Worm (Caenorhabditis elegans) whole organism, midembryonic: ENCODE results near the gene C10A4.9.

Experiments used
- T22C8.4 ChIP-seq: fragments of 200-800 bp; sonication (Bioruptor generic); IDR thresholded peaks from 2 replicates; pipeline ENCODE4 v1.3.6; 2022; ENCODE audit warnings: missing genetic modification characterization, missing compliant biosample characterization
- cog-1 ChIP-seq: sonication (generic microtip); optimal IDR thresholded peaks from 2 replicates; lab custom pipeline; 2016; ENCODE audit warnings: missing genetic modification characterization, missing compliant biosample characterization
- flt-1 ChIP-seq: fragments of 200-800 bp; sonication (Bioruptor generic); IDR thresholded peaks from 2 replicates; pipeline ENCODE4 v1.3.6; 2022; ENCODE audit warnings: missing genetic modification characterization, missing compliant biosample characterization
- klf-2 ChIP-seq: fragments of 200-800 bp; sonication (Bioruptor generic); conservative IDR thresholded peaks from 2 replicates; pipeline ENCODE4 v1.3.6; 2022; ENCODE audit warnings: missing genetic modification reagents, missing genetic modification characterization, missing compliant biosample characterization
- med-1 ChIP-seq: sonication (generic microtip); optimal IDR thresholded peaks from 2 replicates; lab custom pipeline; 2017; ENCODE audit warnings: missing genetic modification characterization, mild to moderate bottlenecking, missing compliant biosample characterization, antibody characterized with exemption, missing genetic modification reagents; ENCODE audit not compliant: insufficient read depth
- ref-1 ChIP-seq: fragments of 200-800 bp; sonication (Bioruptor generic); conservative IDR thresholded peaks from 2 replicates; pipeline ENCODE4 v1.3.6; 2022; ENCODE audit warnings: missing genetic modification reagents, missing genetic modification characterization, missing compliant biosample characterization
- tab-1 ChIP-seq: fragments of 200-800 bp; sonication (Bioruptor generic); IDR thresholded peaks from 2 replicates; pipeline ENCODE4 v1.3.6; 2022; ENCODE audit warnings: missing genetic modification characterization, missing compliant biosample characterization
- ztf-23 ChIP-seq: fragments of 200-800 bp; sonication (Bioruptor generic); IDR thresholded peaks from 2 replicates; pipeline ENCODE4 v1.3.6; 2022; ENCODE audit warnings: missing genetic modification reagents, missing genetic modification characterization, missing compliant biosample characterization
- ztf-29 ChIP-seq: fragments of 200-800 bp; sonication (Bioruptor generic); IDR thresholded peaks from 2 replicates; pipeline ENCODE4 v1.3.6; 2022; ENCODE audit warnings: missing genetic modification reagents, missing genetic modification characterization, missing compliant biosample characterization

Gene C10A4.9

DNA sequence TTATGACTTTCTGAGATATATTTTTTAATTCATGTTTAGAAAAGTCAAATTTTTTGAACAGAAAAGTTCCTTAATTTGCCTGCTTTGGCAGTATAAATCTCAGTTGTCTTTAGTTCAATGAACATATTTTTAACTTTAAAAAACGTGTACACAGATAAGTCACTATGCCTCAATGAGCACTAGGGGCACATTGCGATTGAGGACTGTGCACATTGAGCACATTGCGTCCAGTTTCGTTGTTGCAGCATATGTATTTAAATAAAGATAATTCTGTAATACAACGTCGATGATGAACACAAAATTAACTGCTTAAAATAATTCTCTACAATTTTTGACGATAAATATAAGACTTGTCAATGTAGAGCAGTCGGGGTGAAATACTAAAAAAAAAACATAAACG is 12.9 kb upstream of the C10A4.9 start:
- TF ChIP-seq klf-2 (no peak), T22C8.4 (no peak), ref-1 (GFP tag; lab: Robert Waterston, UW) (no peak), ztf-29 (GFP tag; lab: Robert Waterston, UW) (no peak), med-1 (GFP tag; lab: Kevin White, UChicago) (no peak), tab-1 (no peak), flt-1 (GFP tag; lab: Robert Waterston, UW) (no peak)

DNA sequence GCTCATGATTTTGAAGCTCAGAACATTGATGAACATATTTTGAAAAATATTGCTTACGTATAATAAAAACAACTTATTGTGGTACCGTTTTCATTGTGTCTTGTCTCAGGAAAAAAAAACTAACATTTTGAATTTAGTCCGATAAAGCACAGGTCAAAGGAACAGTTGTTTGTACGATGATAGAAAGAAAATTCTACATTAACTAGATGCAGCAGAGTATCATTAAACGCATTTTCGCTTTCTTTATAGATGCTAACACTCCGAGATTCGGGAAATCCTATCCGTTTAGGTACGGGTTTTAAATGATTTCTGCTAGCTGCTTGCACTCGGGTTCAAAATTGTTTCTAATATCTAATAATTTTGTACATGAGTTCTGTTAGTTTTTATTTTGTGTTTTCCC is 11.6 kb upstream of the C10A4.9 start:
- TF ChIP-seq tab-1 (no peak), ztf-29 (GFP tag; lab: Robert Waterston, UW) (no peak), cog-1 (tag; lab: Kevin White, UChicago) (no peak), ztf-23 (no peak), flt-1 (GFP tag; lab: Robert Waterston, UW) (no peak), T22C8.4 (no peak), ref-1 (GFP tag; lab: Robert Waterston, UW) (no peak), klf-2 (no peak), med-1 (GFP tag; lab: Kevin White, UChicago) (no peak)

DNA sequence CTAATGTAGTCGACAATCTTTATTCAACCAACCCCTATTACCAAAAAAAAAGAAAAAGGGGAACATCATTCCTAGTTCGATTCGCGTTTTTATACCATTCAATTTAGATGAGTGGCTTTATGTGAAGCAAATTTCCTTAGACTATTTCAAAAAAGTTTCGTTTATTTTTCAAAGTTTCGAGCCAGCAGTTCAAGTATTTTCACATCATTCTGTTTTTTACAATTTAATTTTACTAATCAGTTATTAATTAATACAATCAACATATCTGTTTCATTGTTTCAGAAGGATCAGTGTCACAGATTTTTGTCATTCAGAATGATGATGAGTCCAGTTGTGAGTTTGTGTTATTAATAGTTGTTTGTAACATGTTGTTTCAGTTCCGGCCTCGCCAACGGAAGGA is 10.7 kb upstream of the C10A4.9 start, which contains the start of gene C10A4.2:
TSS of gene C10A4.2 (plus strand) at position 301 of the 400 bp plus-strand sequence.
- TF ChIP-seq ref-1 (GFP tag; lab: Robert Waterston, UW) (no peak), cog-1 (tag; lab: Kevin White, UChicago) (no peak), med-1 (GFP tag; lab: Kevin White, UChicago) (no peak), ztf-23 (no peak), flt-1 (GFP tag; lab: Robert Waterston, UW) (no peak), ztf-29 (GFP tag; lab: Robert Waterston, UW) (no peak), tab-1 (no peak), klf-2 (no peak), T22C8.4 (no peak)

DNA sequence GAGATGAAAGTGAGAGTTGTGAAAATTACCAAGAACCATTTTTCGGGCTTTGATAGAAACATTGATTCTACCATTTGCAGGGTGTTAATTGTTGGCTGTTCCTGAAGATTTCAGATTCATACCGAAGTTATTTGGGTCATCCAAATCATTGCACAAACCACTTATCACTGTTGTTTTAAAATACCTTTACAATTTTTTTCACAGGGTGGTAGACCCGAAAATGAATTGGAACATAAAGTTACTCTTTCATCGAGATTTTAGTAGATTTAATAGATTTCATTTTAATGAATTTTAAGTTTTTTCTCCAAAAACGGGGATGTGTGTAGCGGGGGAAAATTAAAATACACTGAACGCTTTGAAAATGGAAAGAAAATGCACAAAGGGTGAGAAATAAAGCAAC is 5.3 kb upstream of the C10A4.9 start, which contains the start of gene C10A4.7:
TSS of gene C10A4.7 (minus strand) at position 101 of the 400 bp plus-strand sequence.
- TF ChIP-seq ztf-23, result no peak
- TF ChIP-seq tab-1, result no peak
- no peak for TF ChIP-seq flt-1 (GFP tag; lab: Robert Waterston, UW)
- TF ChIP-seq med-1 (GFP tag; lab: Kevin White, UChicago), result no peak
- TF ChIP-seq cog-1 (tag; lab: Kevin White, UChicago), result no peak
- no peak for TF ChIP-seq ztf-29 (GFP tag; lab: Robert Waterston, UW)
- no peak for TF ChIP-seq klf-2
- TF ChIP-seq T22C8.4, result no peak
- no peak for TF ChIP-seq ref-1 (GFP tag; lab: Robert Waterston, UW)

DNA sequence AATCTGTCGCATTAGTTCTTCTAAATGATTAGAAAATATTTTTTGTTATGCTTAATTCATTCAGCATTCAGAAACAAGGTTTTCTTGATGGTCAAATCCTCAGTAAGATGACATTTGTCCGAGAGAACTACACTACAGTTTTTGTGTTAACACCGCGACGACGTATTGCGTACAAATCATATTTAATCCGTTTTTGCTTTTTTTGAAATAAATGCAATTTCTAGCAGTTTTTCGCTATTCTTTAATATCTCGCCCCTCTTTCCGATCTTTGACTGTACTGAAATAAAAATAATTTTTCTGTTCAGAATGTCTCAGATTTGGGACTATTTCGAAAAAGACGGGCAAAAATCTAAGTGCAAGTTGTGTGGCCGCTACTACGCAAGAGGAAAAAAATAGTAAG is 4.6 kb upstream of the C10A4.9 start, which contains the start of gene C10A4.1:
TSS of gene C10A4.1 (plus strand) at position 301 of the 400 bp plus-strand sequence.
- TF ChIP-seq cog-1 (tag; lab: Kevin White, UChicago) (no peak), klf-2 (no peak), tab-1 (no peak), ref-1 (GFP tag; lab: Robert Waterston, UW) (no peak), ztf-23 (no peak), flt-1 (GFP tag; lab: Robert Waterston, UW) (no peak), ztf-29 (GFP tag; lab: Robert Waterston, UW) (no peak), med-1 (GFP tag; lab: Kevin White, UChicago) (no peak), T22C8.4 (no peak)

DNA sequence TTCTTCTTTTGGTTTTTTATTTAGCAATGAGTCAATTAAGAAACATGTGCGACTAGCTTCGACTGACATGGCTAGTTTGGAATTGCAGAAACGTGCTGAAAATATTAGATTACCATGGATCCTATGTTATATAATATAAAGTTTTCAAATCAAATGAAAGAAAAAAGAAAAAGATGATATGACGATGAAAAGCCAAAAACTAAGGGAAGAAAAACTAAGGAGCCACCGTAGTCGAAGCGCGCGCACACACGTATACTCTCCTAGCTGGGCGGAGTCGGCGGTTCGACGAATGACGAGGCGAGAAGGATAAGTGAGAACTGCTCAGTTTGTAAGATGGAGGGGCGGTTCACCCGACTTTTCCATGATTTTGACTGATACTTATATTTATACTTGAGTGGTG is 4.1 kb downstream of the C10A4.9 start, which contains the start of gene mnm-2:
TSS of gene mnm-2 (minus strand) at position 101 of the 400 bp plus-strand sequence.
- TF ChIP-seq ref-1 (GFP tag; lab: Robert Waterston, UW) (no peak), med-1 (GFP tag; lab: Kevin White, UChicago) (no peak), ztf-23 (no peak), ztf-29 (GFP tag; lab: Robert Waterston, UW) (no peak), T22C8.4 (no peak), tab-1 (no peak), cog-1 (tag; lab: Kevin White, UChicago) (no peak), klf-2 (no peak), flt-1 (GFP tag; lab: Robert Waterston, UW) (no peak)

DNA sequence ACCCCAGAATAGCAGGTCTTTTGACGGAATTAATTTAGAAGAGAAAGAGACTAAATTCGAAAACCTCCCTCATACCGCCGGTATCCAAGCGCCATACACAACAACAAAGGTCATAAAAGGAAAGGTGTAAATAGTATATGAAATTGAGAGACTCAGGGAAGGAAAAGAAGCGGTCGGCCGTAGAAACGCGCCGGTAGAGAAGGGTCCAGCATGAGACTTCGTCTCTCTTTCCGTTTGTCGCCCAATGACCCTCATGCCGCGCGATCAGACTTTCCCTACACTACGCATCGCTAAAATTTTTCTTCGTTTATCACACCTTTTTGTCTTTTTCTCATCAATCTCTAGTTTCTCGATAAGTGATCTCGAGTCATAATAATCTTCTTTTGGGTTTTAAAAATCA is 9.8 kb downstream of the C10A4.9 start:
- TF ChIP-seq ref-1 (GFP tag; lab: Robert Waterston, UW) (no peak), ztf-23 (no peak), tab-1 (no peak), cog-1 (tag; lab: Kevin White, UChicago) (no peak), med-1 (GFP tag; lab: Kevin White, UChicago) (no peak), T22C8.4 (no peak), ztf-29 (GFP tag; lab: Robert Waterston, UW) (no peak)

DNA sequence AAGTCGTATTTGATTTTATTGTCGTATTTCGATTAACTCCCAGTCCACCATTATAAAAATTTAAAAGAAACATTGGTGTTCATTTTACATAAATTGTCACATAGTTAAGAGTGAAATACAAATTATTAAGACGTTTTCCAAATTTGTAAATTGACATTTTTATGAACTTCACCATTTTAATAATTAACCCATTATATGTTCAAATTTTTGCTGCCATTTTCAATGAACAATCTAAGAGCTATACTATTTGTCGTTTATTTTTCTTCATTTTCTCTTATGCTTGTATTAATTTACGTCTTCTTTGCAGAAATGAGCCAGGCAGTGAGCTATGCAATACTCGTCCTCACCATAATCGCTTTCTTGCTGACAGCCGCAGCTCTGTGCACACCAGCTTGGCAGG is 10.5 kb downstream of the C10A4.9 start, which contains the start of gene clc-2:
TSS of gene clc-2 (plus strand) at position 301 of the 400 bp plus-strand sequence.
- no peak for TF ChIP-seq cog-1 (tag; lab: Kevin White, UChicago)
- no peak for TF ChIP-seq flt-1 (GFP tag; lab: Robert Waterston, UW)
- TF ChIP-seq ztf-29 (GFP tag; lab: Robert Waterston, UW), result no peak
- TF ChIP-seq tab-1, result no peak
- TF ChIP-seq med-1 (GFP tag; lab: Kevin White, UChicago), result no peak
- no peak for TF ChIP-seq klf-2
- TF ChIP-seq ztf-23, result no peak
- TF ChIP-seq ref-1 (GFP tag; lab: Robert Waterston, UW), result no peak
- no peak for TF ChIP-seq T22C8.4

DNA sequence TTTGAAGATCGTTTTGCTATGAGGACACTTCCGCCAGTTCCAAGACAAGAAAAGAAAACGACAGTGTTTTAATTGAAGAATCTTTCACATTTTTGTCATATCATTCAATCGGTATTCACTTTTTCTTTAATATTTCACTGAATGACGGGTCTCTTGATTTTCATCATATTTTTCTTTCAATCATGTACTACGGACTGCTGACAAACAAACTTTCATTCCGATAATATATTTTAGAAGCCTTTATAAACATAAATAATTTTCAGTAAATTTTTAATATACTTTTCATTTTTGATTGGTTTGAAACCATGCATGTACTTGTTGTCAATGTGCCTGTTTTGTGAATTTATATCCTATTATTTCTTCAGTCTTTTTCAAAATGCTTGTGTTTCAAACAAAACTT is 12.6 kb downstream of the C10A4.9 start, which contains the start of gene clc-5:
TSS of gene clc-5 (plus strand) at position 301 of the 400 bp plus-strand sequence.
- no peak for TF ChIP-seq ztf-29 (GFP tag; lab: Robert Waterston, UW)
- TF ChIP-seq T22C8.4, result no peak
- no peak for TF ChIP-seq med-1 (GFP tag; lab: Kevin White, UChicago)
- TF ChIP-seq tab-1, result no peak

DNA sequence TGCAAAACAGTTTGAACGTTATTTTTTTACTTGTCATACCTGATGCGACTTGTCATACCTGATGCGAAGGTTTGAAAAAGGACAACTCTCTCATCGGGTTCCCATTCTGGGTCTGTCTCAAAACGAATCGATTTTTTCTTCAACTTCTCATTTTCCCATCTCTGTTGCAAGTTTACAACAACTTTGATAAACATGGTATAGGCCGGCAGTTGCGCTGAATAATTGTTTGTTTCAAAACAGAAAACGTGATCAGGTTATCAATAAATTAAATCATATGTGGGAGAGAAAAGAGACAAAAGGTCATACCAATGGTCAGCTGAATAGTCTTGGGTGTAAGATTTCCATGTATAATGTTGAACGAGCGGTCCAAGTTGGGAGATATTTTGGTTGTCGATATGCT is 16.2 kb downstream of the C10A4.9 start:
- TF ChIP-seq tab-1 (no peak), cog-1 (tag; lab: Kevin White, UChicago) (no peak), ztf-23 (no peak)
